Fruit fly (Drosophila melanogaster): ENCODE measurements around the gene eIF2beta.

eIF2beta gene

DNA sequence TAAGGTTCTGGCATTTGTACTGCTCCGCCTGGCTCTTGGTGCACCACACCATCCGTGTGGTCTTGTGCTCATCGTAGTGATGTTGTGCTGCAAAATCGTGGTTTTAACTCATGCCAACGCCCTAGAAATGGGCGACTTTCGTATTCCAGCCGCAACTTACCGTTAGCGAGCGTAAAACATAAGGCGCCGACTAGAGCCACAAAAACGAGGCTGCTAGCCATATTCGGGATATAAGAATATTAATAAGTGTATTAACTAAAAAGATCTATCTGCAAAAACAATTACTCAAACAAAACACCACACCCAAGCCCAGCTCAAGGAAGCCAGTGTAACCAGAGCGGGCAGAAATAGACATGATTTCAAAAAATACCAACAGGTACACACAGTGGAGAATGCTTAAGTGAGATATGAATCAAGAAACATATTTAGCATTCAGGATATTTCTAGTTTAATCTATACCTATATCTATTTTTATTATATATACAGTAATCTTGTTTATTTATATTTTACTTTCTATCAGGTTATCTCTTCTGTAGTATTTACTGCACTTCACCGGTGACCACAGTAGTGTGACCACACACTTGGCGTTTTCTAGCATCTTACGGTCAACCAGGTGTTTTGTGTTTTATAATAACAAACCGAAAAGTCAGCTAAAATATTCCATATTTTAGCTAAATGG lies 7.0 kb upstream of the eIF2beta start, which contains the start of the genes Tsf2 and CG34242 (continued):
- TF ChIP-seq Rx (GFP tag; IDR thresholded peaks at IDR 0.05): peak; percentile 71
- no peak for TF ChIP-seq CG34224 (GFP tag; IDR thresholded peaks at IDR 0.05; ENCODE audit: partially characterized antibody)
- no peak for TF ChIP-seq Hr3 (GFP tag; optimal IDR thresholded peaks at IDR 0.05)
- no peak for TF ChIP-seq CG43689 (GFP tag; IDR thresholded peaks at IDR 0.05)
- TF ChIP-seq nmo (GFP tag; optimal IDR thresholded peaks at IDR 0.05): peak; percentile 65
- peak; percentile 52; the same call in 1 of the 2 replicates for TF ChIP-seq Doc2 (GFP tag; IDR thresholded peaks at IDR 0.05)
- TF ChIP-seq E2f1 (GFP tag; IDR thresholded peaks at IDR 0.05): peak; percentile 93
- peak; percentile 10 for TF ChIP-seq CTCF (GFP tag; optimal IDR thresholded peaks at IDR 0.05)
- peak; percentile 88 for TF ChIP-seq trem (tag; optimal IDR thresholded peaks at IDR 0.05)
- TF ChIP-seq CG18764 (GFP tag; optimal IDR thresholded peaks at IDR 0.05): peak; percentile 18
- peak; percentile 94 for TF ChIP-seq tgo (GFP tag; IDR thresholded peaks at IDR 0.05)
- TF ChIP-seq B-H1 (GFP tag; IDR thresholded peaks at IDR 0.05): peak; percentile 54; the same call in 2 of the 3 replicates
- TF ChIP-seq klu (GFP tag; IDR thresholded peaks at IDR 0.05): peak; percentile 83
- TF ChIP-seq TFAM (GFP tag; optimal IDR thresholded peaks at IDR 0.05): no peak
- TF ChIP-seq CG7271 (tag; optimal IDR thresholded peaks at IDR 0.05): peak; percentile 76
- no peak for TF ChIP-seq tll (GFP tag; optimal IDR thresholded peaks at IDR 0.05)
- TF ChIP-seq Gsc (GFP tag; IDR thresholded peaks at IDR 0.05): peak; percentile 63; the same call in 1 of the 2 replicates
- TF ChIP-seq rib (GFP tag; IDR thresholded peaks at IDR 0.05): peak; percentile 72
- TF ChIP-seq CG8089 (GFP tag; optimal IDR thresholded peaks at IDR 0.05): no peak
- peak; percentile 77; the same call in 2 of the 3 replicates for TF ChIP-seq ken (GFP tag; IDR thresholded peaks at IDR 0.05)
- TF ChIP-seq CG5953 (GFP tag; IDR thresholded peaks at IDR 0.05): peak; percentile 90
- no peak for TF ChIP-seq Sox100B (GFP tag; optimal IDR thresholded peaks at IDR 0.05)
- no peak for TF ChIP-seq CG10321 (GFP tag; IDR thresholded peaks at IDR 0.05)
- no peak for TF ChIP-seq Asciz (GFP tag; optimal IDR thresholded peaks at IDR 0.05)
- TF ChIP-seq CG31224 (GFP tag; IDR thresholded peaks at IDR 0.05): peak; percentile 67
- TF ChIP-seq CG10654 (GFP tag; optimal IDR thresholded peaks at IDR 0.05): peak; percentile 81
- peak; percentile 82 for TF ChIP-seq D19A (tag; optimal IDR thresholded peaks at IDR 0.05)
- no peak for TF ChIP-seq CG2199 (GFP tag; IDR thresholded peaks at IDR 0.05)
- TF ChIP-seq CG30403 (GFP tag; optimal IDR thresholded peaks at IDR 0.05): peak; percentile 53
- no peak for TF ChIP-seq CG3838 (GFP tag; optimal IDR thresholded peaks at IDR 0.05)
- peak; percentile 95 for TF ChIP-seq CG4730 (GFP tag; IDR thresholded peaks at IDR 0.05)
- no peak for TF ChIP-seq dmrt11E (tag; optimal IDR thresholded peaks at IDR 0.05)
- peak; percentile 42 for TF ChIP-seq CG8388 (GFP tag; optimal IDR thresholded peaks at IDR 0.05)
- no peak for TF ChIP-seq ab (GFP tag; optimal IDR thresholded peaks at IDR 0.05)
- TF ChIP-seq bab2 (GFP tag; optimal IDR thresholded peaks at IDR 0.05): no peak
- peak; percentile 4 for TF ChIP-seq salm (tag; optimal IDR thresholded peaks at IDR 0.05)
- TF ChIP-seq CG18262 (tag; optimal IDR thresholded peaks at IDR 0.05): peak; percentile 85
- no peak for TF ChIP-seq CG18011 (GFP tag; optimal IDR thresholded peaks at IDR 0.05)
- no peak for TF ChIP-seq Bdp1 (GFP tag; optimal IDR thresholded peaks at IDR 0.05)
- no peak for TF ChIP-seq CG6854 (GFP tag; optimal IDR thresholded peaks at IDR 0.05)
- no peak for TF ChIP-seq D (optimal IDR thresholded peaks at IDR 0.05)
- peak; percentile 66 for TF ChIP-seq D (GFP tag; optimal IDR thresholded peaks at IDR 0.05)
- TF ChIP-seq chn (GFP tag; optimal IDR thresholded peaks at IDR 0.05): no peak
- TF ChIP-seq CG9437 (GFP tag; optimal IDR thresholded peaks at IDR 0.05): peak; percentile 34
- no peak for TF ChIP-seq CG6765 (GFP tag; optimal IDR thresholded peaks at IDR 0.05)
- TF ChIP-seq nerfin-2 (GFP tag; IDR thresholded peaks at IDR 0.05; ENCODE audit: partially characterized antibody): no peak
- peak; percentile 21 for TF ChIP-seq mam (GFP tag; optimal IDR thresholded peaks at IDR 0.05)
- peak; percentile 84; the same call in 2 of the 3 replicates for TF ChIP-seq CG3726 (GFP tag; IDR thresholded peaks at IDR 0.05)
- TF ChIP-seq Xbp1 (GFP tag; optimal IDR thresholded peaks at IDR 0.05): no peak
- TF ChIP-seq Doc3 (GFP tag; IDR thresholded peaks at IDR 0.05; ENCODE audit: partially characterized antibody): no peak
- TF ChIP-seq CG11504 (tag; optimal IDR thresholded peaks at IDR 0.05): peak; percentile 91
